Fruit fly (Drosophila melanogaster): ENCODE measurements around the gene gny.

gny gene

dm6 chr2L:10386208-10386805 is 6.4 kb downstream of the gny start, which contains the start of the genes Cdk1 and mRpS7 (continued):
- TF ChIP-seq Pdp1 (GFP tag; optimal IDR thresholded peaks at IDR 0.05) = peak in 1 of 2 experiments; percentile 56
- peak; percentile 74 for TF ChIP-seq CG10267 (tag; optimal IDR thresholded peaks at IDR 0.05)
- TF ChIP-seq NK7.1 (GFP tag; optimal IDR thresholded peaks at IDR 0.05) = no peak
- no peak for TF ChIP-seq schlank (tag; optimal IDR thresholded peaks at IDR 0.05)
- TF ChIP-seq CG13296 (GFP tag; optimal IDR thresholded peaks at IDR 0.05) = peak; percentile 54
- TF ChIP-seq CG1602 (GFP tag; optimal IDR thresholded peaks at IDR 0.05) = peak; percentile 70
- TF ChIP-seq CG15514 (GFP tag; optimal IDR thresholded peaks at IDR 0.05) = peak; percentile 68
- TF ChIP-seq CG12391 (tag; optimal IDR thresholded peaks at IDR 0.05) = peak; percentile 89
- peak; percentile 57 for TF ChIP-seq pnt (GFP tag; optimal IDR thresholded peaks at IDR 0.05)
- TF ChIP-seq CG1832 (GFP tag; optimal IDR thresholded peaks at IDR 0.05) = no peak
- peak; percentile 39 for TF ChIP-seq exex (tag; optimal IDR thresholded peaks at IDR 0.05)
- TF ChIP-seq CG42726 (GFP tag; IDR thresholded peaks at IDR 0.05; ENCODE audit: partially characterized antibody) = no peak
- no peak for TF ChIP-seq zf30C (GFP tag; optimal IDR thresholded peaks at IDR 0.05)
- no peak for TF ChIP-seq CG4328 (GFP tag; optimal IDR thresholded peaks at IDR 0.05)
- peak; percentile 84 for TF ChIP-seq CG2116 (GFP tag; optimal IDR thresholded peaks at IDR 0.05)
- TF ChIP-seq sug (tag; optimal IDR thresholded peaks at IDR 0.05) = peak; percentile 65
- peak; percentile 51; the same call in 1 of the 2 replicates for TF ChIP-seq CG3847 (GFP tag; IDR thresholded peaks at IDR 0.05)
- TF ChIP-seq zfh1 (GFP tag; IDR thresholded peaks at IDR 0.05) = peak; percentile 73
- TF ChIP-seq Max (GFP tag; optimal IDR thresholded peaks at IDR 0.05) = peak; percentile 79
- peak in 1 of 2 experiments; percentile 9 for TF ChIP-seq tll (GFP tag; optimal IDR thresholded peaks at IDR 0.05)
- peak; percentile 13 for TF ChIP-seq gcm2 (GFP tag; optimal IDR thresholded peaks at IDR 0.05)
- peak; percentile 17 to 53 for TF ChIP-seq chif (GFP tag; optimal IDR thresholded peaks at IDR 0.05)
- TF ChIP-seq CG11456 (GFP tag; IDR thresholded peaks at IDR 0.05) = peak; percentile 52; the same call in 1 of the 3 replicates
- no peak for TF ChIP-seq Kr (GFP tag; optimal IDR thresholded peaks at IDR 0.05)
- TF ChIP-seq CG10565 (GFP tag; optimal IDR thresholded peaks at IDR 0.05) = peak; percentile 52
- peak; percentile 16; the same call in 1 of the 2 replicates for TF ChIP-seq dati (GFP tag; IDR thresholded peaks at IDR 0.05)
- TF ChIP-seq MTF-1 (GFP tag; optimal IDR thresholded peaks at IDR 0.05; ENCODE audit: borderline replicate concordance) = no peak
- no peak for TF ChIP-seq CG14860 (GFP tag; IDR thresholded peaks at IDR 0.05; ENCODE audit: partially characterized antibody)
- peak; percentile 56; the same call in 1 of the 2 replicates for TF ChIP-seq wor (GFP tag; IDR thresholded peaks at IDR 0.05)
- no peak for TF ChIP-seq Lpt (GFP tag; optimal IDR thresholded peaks at IDR 0.05)
- peak; percentile 44 for TF ChIP-seq tx (GFP tag; optimal IDR thresholded peaks at IDR 0.05)
- TF ChIP-seq ems (GFP tag; optimal IDR thresholded peaks at IDR 0.05) = no peak
- TF ChIP-seq scrt (GFP tag; optimal IDR thresholded peaks at IDR 0.05) = peak; percentile 38
- TF ChIP-seq Chrac-16 (GFP tag; optimal IDR thresholded peaks at IDR 0.05) = peak; percentile 76
- TF ChIP-seq sob (GFP tag; IDR thresholded peaks at IDR 0.05) = peak; percentile 54; the same call in 1 of the 2 replicates
- TF ChIP-seq nom (GFP tag; optimal IDR thresholded peaks at IDR 0.05) = no peak
- no peak for TF ChIP-seq mirr (GFP tag; optimal IDR thresholded peaks at IDR 0.05)
- 0 out of 3 replicates have a peak, but pooled peaks have one; percentile 16 for TF ChIP-seq CG11093 (GFP tag; IDR thresholded peaks at IDR 0.05)
- TF ChIP-seq CG16863 (GFP tag; optimal IDR thresholded peaks at IDR 0.05) = peak; percentile 71
- no peak for TF ChIP-seq Tbp (GFP tag; optimal IDR thresholded peaks at IDR 0.05)
- peak; percentile 47 for TF ChIP-seq CHES-1-like (GFP tag; optimal IDR thresholded peaks at IDR 0.05)
- no peak for TF ChIP-seq fd64A (GFP tag; optimal IDR thresholded peaks at IDR 0.05)
- peak; percentile 47 for TF ChIP-seq Mes4 (GFP tag; optimal IDR thresholded peaks at IDR 0.05)
- TF ChIP-seq Doc3 (GFP tag; IDR thresholded peaks at IDR 0.05; ENCODE audit: partially characterized antibody) = no peak
- TF ChIP-seq dmrt99B (tag; optimal IDR thresholded peaks at IDR 0.05) = peak; percentile 78
- 0 out of 2 replicates have a peak, but pooled peaks have one; percentile 18 for TF ChIP-seq MBD-R2 (GFP tag; IDR thresholded peaks at IDR 0.05)
- peak; percentile 98 for TF ChIP-seq CG1603 (tag; optimal IDR thresholded peaks at IDR 0.05)
- TF ChIP-seq Sry-β (GFP tag; optimal IDR thresholded peaks at IDR 0.05) = no peak
- TF ChIP-seq bigmax (GFP tag; optimal IDR thresholded peaks at IDR 0.05) = no peak
